Worm (Caenorhabditis elegans): Measurements from ENCODE around the gene nspb-8.

Gene nspb-8

ce11 chrII:14563766-14564370 is 16.6 kb downstream of the nspb-8 start:
- peak; percentile 44 for TF ChIP-seq nfya-1 (tag; optimal IDR thresholded peaks at IDR 0.05; ENCODE audit: insufficient read depth)

- TF ChIP-seq lin-15B (tag; optimal IDR thresholded peaks at IDR 0.05) (peak; percentile 87), nhr-43 (tag; optimal IDR thresholded peaks at IDR 0.05; ENCODE audit: poor library complexity, severe bottlenecking) (peak; percentile 98), jun-1 (tag; optimal IDR thresholded peaks at IDR 0.05) (peak; percentile 80), fkh-10 (GFP tag; optimal IDR thresholded peaks at IDR 0.05) (peak; percentile 17), nhr-23 (tag; optimal IDR thresholded peaks at IDR 0.05) (peak; percentile 93), mdl-1 (tag; optimal IDR thresholded peaks at IDR 0.05) (peak; percentile 1), egl-27 (tag; optimal IDR thresholded peaks at IDR 0.05) (peak; percentile 31), tbx-2 (tag; optimal IDR thresholded peaks at IDR 0.05) (peak; percentile 92), nhr-25 (tag; optimal IDR thresholded peaks at IDR 0.05) (peak; percentile 49), ZK546.5 (tag; optimal IDR thresholded peaks at IDR 0.05) (peak; percentile 42), nfya-1 (tag; optimal IDR thresholded peaks at IDR 0.05; ENCODE audit: insufficient read depth) (peak; percentile 89), R02D3.7 (tag; optimal IDR thresholded peaks at IDR 0.05) (peak; percentile 79), ceh-28 (tag; optimal IDR thresholded peaks at IDR 0.05) (peak; percentile 75), elt-2 (tag; optimal IDR thresholded peaks at IDR 0.05) (peak; percentile 81), pqm-1 (tag; optimal IDR thresholded peaks at IDR 0.05) (peak; percentile 68), skn-1 (tag; optimal IDR thresholded peaks at IDR 0.05) (peak; percentile 80), snpc-4 (tag; optimal IDR thresholded peaks at IDR 0.05) (peak; percentile 58), nhr-77 (tag; optimal IDR thresholded peaks at IDR 0.05) (peak; percentile 90), lsy-12 (tag; optimal IDR thresholded peaks at IDR 0.05) (peak; percentile 97), egl-5 (tag; optimal IDR thresholded peaks at IDR 0.05) (peak; percentile 76), ceh-82 (tag; optimal IDR thresholded peaks at IDR 0.05) (peak; percentile 32), hmg-11 (tag; optimal IDR thresholded peaks at IDR 0.05) (peak; percentile 86), nhr-11 (tag; optimal IDR thresholded peaks at IDR 0.05) (peak; percentile 79), pha-4 (tag; optimal IDR thresholded peaks at IDR 0.05) (peak; percentile 83)
Measured at ce11 chrII:14561549-14562115, 18.8 kb downstream of the nspb-8 start, which contains the start of gene mog-4. Gene mog-4, minus strand, starts transcription at chrII:14561599.

- TF ChIP-seq ceh-16 (tag; optimal IDR thresholded peaks at IDR 0.05), result no peak
- TF ChIP-seq nfya-1 (tag; optimal IDR thresholded peaks at IDR 0.05; ENCODE audit: insufficient read depth), result no peak
- peak; percentile 51 for TF ChIP-seq fkh-10 (GFP tag; optimal IDR thresholded peaks at IDR 0.05)
Measured at ce11 chrII:14555019-14555418, 25.4 kb downstream of the nspb-8 start.

ce11 chrII:14550613-14551012 is 29.8 kb downstream of the nspb-8 start, which contains the start of gene nlp-41:
Gene nlp-41, plus strand, starts transcription at chrII:14550913.
- TF ChIP-seq aly-2 (tag; optimal IDR thresholded peaks at IDR 0.05) (no peak), fkh-2 (tag; optimal IDR thresholded peaks at IDR 0.05) (no peak), jun-1 (tag; optimal IDR thresholded peaks at IDR 0.05) (no peak), ceh-9 (tag; optimal IDR thresholded peaks at IDR 0.05) (no peak), lin-39 (tag; optimal IDR thresholded peaks at IDR 0.05) (no peak), nhr-25 (tag; optimal IDR thresholded peaks at IDR 0.05) (no peak), lin-15B (tag; optimal IDR thresholded peaks at IDR 0.05) (no peak), skn-1 (tag; optimal IDR thresholded peaks at IDR 0.05) (no peak), ceh-16 (tag; optimal IDR thresholded peaks at IDR 0.05) (no peak), lsy-12 (tag; optimal IDR thresholded peaks at IDR 0.05) (no peak), egl-27 (tag; optimal IDR thresholded peaks at IDR 0.05) (no peak), fos-1 (tag; optimal IDR thresholded peaks at IDR 0.05) (no peak), elt-3 (tag; optimal IDR thresholded peaks at IDR 0.05) (no peak), ZK546.5 (tag; optimal IDR thresholded peaks at IDR 0.05) (no peak), egl-5 (tag; optimal IDR thresholded peaks at IDR 0.05) (no peak), eor-1 (tag; optimal IDR thresholded peaks at IDR 0.05) (no peak), nhr-77 (tag; optimal IDR thresholded peaks at IDR 0.05) (no peak), nhr-67 (tag; optimal IDR thresholded peaks at IDR 0.05) (no peak), tbx-2 (tag; optimal IDR thresholded peaks at IDR 0.05) (no peak), ama-1 (optimal IDR thresholded peaks at IDR 0.05) (no peak)

Data from whole organism, L3 larva.